Worm (Caenorhabditis elegans): ENCODE measurements around the gene chtb-2.

Gene chtb-2

ce11 chrIII:6462610-6463009, 20.4 kb upstream of the chtb-2 start, which contains the start of gene T26A5.8 (continued):
- 0 out of 2 replicates have a peak, but pooled peaks have one; percentile 26 for TF ChIP-seq dmd-8 (GFP tag; IDR thresholded peaks at IDR 0.05)
- no peak for TF ChIP-seq zag-1 (tag; optimal IDR thresholded peaks at IDR 0.05)
- no peak for TF ChIP-seq egl-43 (GFP tag; IDR thresholded peaks at IDR 0.05)
- peak in 1 of 2 experiments; percentile 13 for TF ChIP-seq daf-16 (GFP tag; optimal IDR thresholded peaks at IDR 0.05)
- peak; percentile 28 for TF ChIP-seq daf-16 (tag; optimal IDR thresholded peaks at IDR 0.05)
- TF ChIP-seq madf-5 (GFP tag; IDR thresholded peaks at IDR 0.05) = no peak
- no peak for TF ChIP-seq set-16 (GFP tag; IDR thresholded peaks at IDR 0.05)
- no peak for TF ChIP-seq cey-2 (tag; optimal IDR thresholded peaks at IDR 0.05; ENCODE audit: borderline replicate concordance, insufficient read depth)
- no peak for TF ChIP-seq lir-3 (tag; optimal IDR thresholded peaks at IDR 0.05)
- no peak for TF ChIP-seq nhr-10 (tag; optimal IDR thresholded peaks at IDR 0.05)
- no peak for TF ChIP-seq nhr-76 (tag; optimal IDR thresholded peaks at IDR 0.05)
- 0 out of 2 replicates have a peak, but pooled peaks have one; percentile 2 for TF ChIP-seq F44E2.7 (GFP tag; IDR thresholded peaks at IDR 0.05)
- TF ChIP-seq hlh-11 (tag; optimal IDR thresholded peaks at IDR 0.05) = no peak
- TF ChIP-seq dpl-1 (GFP tag; optimal IDR thresholded peaks at IDR 0.05) = no peak
- no peak for TF ChIP-seq ztf-7 (tag; optimal IDR thresholded peaks at IDR 0.05)
- TF ChIP-seq nhr-11 (tag; optimal IDR thresholded peaks at IDR 0.05) = no peak
- TF ChIP-seq egl-27 (tag; optimal IDR thresholded peaks at IDR 0.05) = no peak
- no peak for TF ChIP-seq daf-12 (tag; optimal IDR thresholded peaks at IDR 0.05)
- TF ChIP-seq Y105C5A.15 (GFP tag; IDR thresholded peaks at IDR 0.05) = no peak
- TF ChIP-seq ces-1 (GFP tag; optimal IDR thresholded peaks at IDR 0.05) = no peak
- no peak for TF ChIP-seq ceh-20 (GFP tag; IDR thresholded peaks at IDR 0.05)
- TF ChIP-seq gei-8 (GFP tag; optimal IDR thresholded peaks at IDR 0.05) = no peak
- TF ChIP-seq hif-1 (tag; optimal IDR thresholded peaks at IDR 0.05) = no peak
- peak in 1 of 2 experiments; percentile 53 for TF ChIP-seq lsy-2 (tag; optimal IDR thresholded peaks at IDR 0.05)
- TF ChIP-seq daf-19 (GFP tag; conservative IDR thresholded peaks at IDR 0.05) = no peak

ce11 chrIII:6463679-6464078, 19.3 kb upstream of the chtb-2 start, which contains the start of gene dlc-1:
TSS of gene dlc-1 (minus strand) at chrIII:6463779.
- TF ChIP-seq ZK337.2 (GFP tag; IDR thresholded peaks at IDR 0.05) (no peak), spr-1 (tag; optimal IDR thresholded peaks at IDR 0.05) (no peak), nhr-42 (GFP tag; IDR thresholded peaks at IDR 0.05) (no peak), hlh-11 (tag; optimal IDR thresholded peaks at IDR 0.05) (no peak), mep-1 (tag; optimal IDR thresholded peaks at IDR 0.05) (no peak), zag-1 (tag; optimal IDR thresholded peaks at IDR 0.05) (no peak), Y5F2A.4 (GFP tag; optimal IDR thresholded peaks at IDR 0.05) (no peak), zfp-3 (GFP tag; conservative IDR thresholded peaks at IDR 0.05) (0 out of 2 replicates have a peak, but pooled peaks have one; percentile 2)

- TF ChIP-seq gei-8 (GFP tag; optimal IDR thresholded peaks at IDR 0.05) = peak; percentile 86
- peak; percentile 89 for TF ChIP-seq hmg-1.1 (GFP tag; IDR thresholded peaks at IDR 0.05)
- TF ChIP-seq aly-2 (tag; optimal IDR thresholded peaks at IDR 0.05) = no peak
- TF ChIP-seq mxl-3 (GFP tag; optimal IDR thresholded peaks at IDR 0.05) = peak; percentile 83
- TF ChIP-seq ceh-28 (tag; optimal IDR thresholded peaks at IDR 0.05) = no peak
- peak; percentile 77 for TF ChIP-seq snpc-1.2 (GFP tag; IDR thresholded peaks at IDR 0.05)
- peak; percentile 96 for TF ChIP-seq dve-1 (tag; optimal IDR thresholded peaks at IDR 0.05; ENCODE audit: insufficient read depth)
- TF ChIP-seq nhr-111 (GFP tag; optimal IDR thresholded peaks at IDR 0.05) = no peak
- peak; percentile 96 for TF ChIP-seq pqm-1 (tag; optimal IDR thresholded peaks at IDR 0.05)
- peak; percentile 91 for TF ChIP-seq nhr-6 (tag; optimal IDR thresholded peaks at IDR 0.05)
- TF ChIP-seq lim-7 (GFP tag; IDR thresholded peaks at IDR 0.05) = no peak
- TF ChIP-seq fkh-10 (GFP tag; optimal IDR thresholded peaks at IDR 0.05) = no peak
- TF ChIP-seq unc-130 (GFP tag; optimal IDR thresholded peaks at IDR 0.05) = peak; percentile 7
- peak; percentile 93 for TF ChIP-seq rbr-2 (tag; optimal IDR thresholded peaks at IDR 0.05)
- peak; percentile 87; the same call in 1 of the 2 replicates for TF ChIP-seq zfp-3 (GFP tag; conservative IDR thresholded peaks at IDR 0.05)
- TF ChIP-seq tra-1 (GFP tag; IDR thresholded peaks at IDR 0.05) = peak; percentile 95
- peak; percentile 83; the same call in 1 of the 2 replicates for TF ChIP-seq F44E2.7 (GFP tag; IDR thresholded peaks at IDR 0.05)
- peak; percentile 88 for TF ChIP-seq php-3 (GFP tag; IDR thresholded peaks at IDR 0.05)
- TF ChIP-seq zfp-2 (tag; optimal IDR thresholded peaks at IDR 0.05) = peak; percentile 29
- TF ChIP-seq ceh-32 (tag; optimal IDR thresholded peaks at IDR 0.05; ENCODE audit: poor library complexity) = peak; percentile 36
- no peak for TF ChIP-seq ceh-82 (tag; optimal IDR thresholded peaks at IDR 0.05)
- peak; percentile 84 for TF ChIP-seq lin-38 (GFP tag; IDR thresholded peaks at IDR 0.05)
Observed at ce11 chrIII:6464113-6464571, 18.9 kb upstream of the chtb-2 start.
